Worm (Caenorhabditis elegans) whole organism, L4 larva: Measurements from ENCODE around the gene exc-5.

Experiments used
- Y48G9A.11 ChIP-seq: fragments of 200-800 bp; sonication (Bioruptor generic); IDR thresholded peaks from 2 replicates; pipeline ENCODE4 v1.3.6; 2022; ENCODE audit warnings: missing genetic modification reagents, missing genetic modification characterization, missing compliant biosample characterization
- ama-1 ChIP-seq: fragments of 150-350 bp; optimal IDR thresholded peaks from 2 replicates; lab custom pipeline; 2014; ENCODE audit warnings: inconsistent platforms, mixed read lengths
- lir-3 ChIP-seq: sonication (generic microtip); optimal IDR thresholded peaks from 2 replicates; lab custom pipeline; 2016; ENCODE audit warnings: mild to moderate bottlenecking, missing genetic modification characterization, missing compliant biosample characterization
- mdl-1 ChIP-seq, 2 experiments: fragments of 150-350 bp in 1 of 2; sonication (generic microtip) in 1 of 2; optimal IDR thresholded peaks; 2 replicates each; lab custom pipeline; 2014 to 2017; ENCODE audit warnings: missing biosample characterization in 2 of 2, missing genetic modification characterization in 2 of 2
- mdt-29 ChIP-seq: fragments of 200-800 bp; sonication (Bioruptor generic); IDR thresholded peaks from 2 replicates; pipeline ENCODE4 v1.3.6; 2022; ENCODE audit warnings: missing genetic modification reagents, missing genetic modification characterization, missing compliant biosample characterization
- mes-2 ChIP-seq: sonication (generic microtip); optimal IDR thresholded peaks from 2 replicates; lab custom pipeline; 2016; ENCODE audit warnings: missing genotype, mild to moderate bottlenecking, missing genetic modification characterization, missing compliant biosample characterization; ENCODE audit not compliant: poor library complexity, severe bottlenecking
- nhr-42 ChIP-seq: fragments of 200-800 bp; sonication (Bioruptor generic); IDR thresholded peaks from 2 replicates; pipeline ENCODE4 v1.3.6; 2022; ENCODE audit warnings: missing genetic modification characterization, missing compliant biosample characterization
- snpc-4 ChIP-seq: fragments of 150-350 bp; optimal IDR thresholded peaks from 2 replicates; lab custom pipeline; 2014; ENCODE audit warnings: missing biosample characterization, missing genetic modification characterization
- unc-62 ChIP-seq, 3 experiments: fragments of 150-350 bp in 1 of 3; sonication (generic microtip); optimal IDR thresholded peaks in 2 of 3; peaks in 1 of 3; 1 replicate in 1 of 3; 2 replicates in 2 of 3; lab custom pipeline; 2014 to 2017; ENCODE audit warnings: missing biosample characterization in 3 of 3, missing genetic modification characterization in 3 of 3, missing genetic modification reagents in 3 of 3, missing genotype in 1 of 3

DNA sequence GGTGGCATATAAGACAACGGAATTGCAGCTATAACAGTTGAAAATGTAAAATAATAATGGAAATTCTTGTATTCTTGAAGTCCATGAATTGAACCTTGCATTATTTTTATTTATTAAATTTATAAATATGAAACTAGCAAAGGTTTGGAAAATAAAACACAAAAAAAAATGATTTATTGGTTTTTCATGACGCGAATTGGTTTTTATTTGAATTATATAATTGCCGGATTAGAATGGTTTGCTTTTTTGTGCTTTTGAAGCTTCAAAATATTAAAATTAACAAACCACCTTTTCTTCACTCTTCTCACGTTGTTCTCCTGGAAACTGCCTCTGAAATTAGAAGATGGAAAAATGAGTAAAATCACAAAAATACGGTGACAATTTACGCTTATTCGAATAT, 23.3 kb downstream of the exc-5 start, which contains the start of gene sru-35:
- TF ChIP-seq ama-1 (no peak), lir-3 (no peak), mdl-1 (tag; optimal IDR thresholded peaks at IDR 0.05; lab: Kevin White, UChicago) (no peak), mes-2 (no peak), mdt-29 (no peak), unc-62 (GFP tag; optimal IDR thresholded peaks at IDR 0.05 in 1 of 2; lab: Kevin White, UChicago) (no peak), unc-62 (tag; optimal IDR thresholded peaks at IDR 0.05; lab: Kevin White, UChicago) (no peak), Y48G9A.11 (GFP tag; lab: Robert Waterston, UW) (no peak), snpc-4 (tag; lab: Kevin White, UChicago) (no peak), nhr-42 (GFP tag; lab: Robert Waterston, UW) (no peak)
